Worm (Caenorhabditis elegans) whole organism, L1 larva: ENCODE data around the gene R07E5.11.

ENCODE experiments used
- aha-1 ChIP-seq: fragments of 150-350 bp; optimal IDR thresholded peaks from 2 replicates; lab custom pipeline; 2014; ENCODE audit warnings: missing biosample characterization, missing genetic modification characterization
- aly-2 ChIP-seq: fragments of 150-350 bp; optimal IDR thresholded peaks from 2 replicates; lab custom pipeline; 2014; ENCODE audit warnings: missing biosample characterization, missing genetic modification characterization
- ama-1 ChIP-seq: fragments of 150-350 bp; optimal IDR thresholded peaks from 2 replicates; lab custom pipeline; 2014
- dsc-1 ChIP-seq: sonication (generic microtip); optimal IDR thresholded peaks from 2 replicates; lab custom pipeline; 2016; ENCODE audit warnings: mild to moderate bottlenecking, missing genetic modification characterization, missing compliant biosample characterization
- efl-3 ChIP-seq: fragments of 200-800 bp; sonication (Bioruptor generic); optimal IDR thresholded peaks from 2 replicates; lab custom pipeline; 2018; ENCODE audit warnings: mild to moderate bottlenecking, missing genetic modification characterization, missing compliant biosample characterization
- egl-27 ChIP-seq, 2 experiments: fragments of 150-350 bp in 1 of 2; sonication (generic microtip); optimal IDR thresholded peaks; 3 replicates each; lab custom pipeline; 2017 to 2018; ENCODE audit warnings: missing biosample characterization in 2 of 2, missing genetic modification characterization in 2 of 2, missing genetic modification reagents in 2 of 2
- ets-5 ChIP-seq: fragments of 200-800 bp; sonication (Bioruptor generic); IDR thresholded peaks from 2 replicates; pipeline ENCODE4 v1.3.6; 2022; ENCODE audit warnings: missing genetic modification characterization, missing compliant biosample characterization
- fkh-10 ChIP-seq: sonication (generic microtip); optimal IDR thresholded peaks from 2 replicates; lab custom pipeline; 2017; ENCODE audit warnings: missing biosample characterization, missing genetic modification reagents, missing genetic modification characterization
- hlh-17 ChIP-seq: fragments of 200-800 bp; sonication (Bioruptor generic); optimal IDR thresholded peaks from 2 replicates; lab custom pipeline; 2018; ENCODE audit warnings: missing genetic modification characterization, mild to moderate bottlenecking, missing compliant biosample characterization, moderate library complexity, borderline replicate concordance
- irx-1 ChIP-seq: sonication (generic microtip); optimal IDR thresholded peaks from 2 replicates; lab custom pipeline; 2016; ENCODE audit warnings: missing genetic modification characterization, missing compliant biosample characterization
- lin-13 ChIP-seq: fragments of 150-350 bp; optimal IDR thresholded peaks from 2 replicates; lab custom pipeline; 2014; ENCODE audit warnings: missing biosample characterization, missing genetic modification reagents, missing genetic modification characterization
- lin-14 ChIP-seq: fragments of 200-800 bp; sonication (Bioruptor generic); optimal IDR thresholded peaks from 2 replicates; lab custom pipeline; 2018; ENCODE audit warnings: mild to moderate bottlenecking, missing genetic modification characterization, moderate library complexity, missing compliant biosample characterization
- lsy-2 ChIP-seq, 2 experiments: fragments of 150-350 bp; optimal IDR thresholded peaks; 2 replicates each; lab custom pipeline; 2014; ENCODE audit warnings: missing biosample characterization in 2 of 2, missing genetic modification characterization in 2 of 2
- mab-9 ChIP-seq: fragments of 200-800 bp; sonication (Bioruptor generic); IDR thresholded peaks from 2 replicates; pipeline ENCODE4 v1.3.6; 2022; ENCODE audit warnings: missing genetic modification reagents, missing genetic modification characterization, missing compliant biosample characterization
- mep-1 ChIP-seq: fragments of 150-350 bp; optimal IDR thresholded peaks from 2 replicates; lab custom pipeline; 2014; ENCODE audit warnings: missing biosample characterization, missing genetic modification characterization
- nhr-12 ChIP-seq: sonication (generic microtip); optimal IDR thresholded peaks from 2 replicates; lab custom pipeline; 2017; ENCODE audit warnings: missing biosample characterization, missing genetic modification characterization
- nhr-19 ChIP-seq: fragments of 200-800 bp; sonication (Bioruptor generic); conservative IDR thresholded peaks from 2 replicates; pipeline ENCODE4 v1.3.6; 2022; ENCODE audit warnings: missing genetic modification characterization, missing compliant biosample characterization
- nhr-20 ChIP-seq: sonication (generic microtip); optimal IDR thresholded peaks from 2 replicates; lab custom pipeline; 2016; ENCODE audit warnings: mild to moderate bottlenecking, missing genetic modification characterization, missing compliant biosample characterization
- nhr-237 ChIP-seq: fragments of 150-350 bp; optimal IDR thresholded peaks from 2 replicates; lab custom pipeline; 2014; ENCODE audit warnings: missing biosample characterization, missing genetic modification characterization
- nhr-47 ChIP-seq: sonication (generic microtip); optimal IDR thresholded peaks from 2 replicates; lab custom pipeline; 2016; ENCODE audit warnings: mild to moderate bottlenecking, missing genetic modification characterization, moderate library complexity, missing compliant biosample characterization
- nhr-84 ChIP-seq: sonication (generic microtip); optimal IDR thresholded peaks from 2 replicates; lab custom pipeline; 2017; ENCODE audit warnings: missing biosample characterization, missing genetic modification characterization
- nhr-90 ChIP-seq: sonication (generic microtip); optimal IDR thresholded peaks from 2 replicates; lab custom pipeline; 2016; ENCODE audit warnings: mild to moderate bottlenecking, missing genetic modification characterization, missing compliant biosample characterization; ENCODE audit not compliant: poor library complexity
- pag-3 ChIP-seq: sonication (generic microtip); optimal IDR thresholded peaks from 2 replicates; lab custom pipeline; 2017; ENCODE audit warnings: missing genetic modification characterization, mild to moderate bottlenecking, missing compliant biosample characterization, antibody characterized with exemption, borderline replicate concordance; ENCODE audit not compliant: insufficient read depth
- pax-3 ChIP-seq: fragments of 200-800 bp; sonication (Bioruptor generic); optimal IDR thresholded peaks from 2 replicates; lab custom pipeline; 2018; ENCODE audit warnings: mild to moderate bottlenecking, missing genetic modification characterization, moderate library complexity, missing compliant biosample characterization
- rnt-1 ChIP-seq: sonication (generic microtip); optimal IDR thresholded peaks from 2 replicates; lab custom pipeline; 2016; ENCODE audit warnings: mild to moderate bottlenecking, missing genetic modification characterization, moderate library complexity, missing compliant biosample characterization
- snpc-4 ChIP-seq: fragments of 150-350 bp; optimal IDR thresholded peaks from 2 replicates; lab custom pipeline; 2014; ENCODE audit warnings: missing biosample characterization, missing genetic modification characterization
- sup-37 ChIP-seq: fragments of 200-800 bp; sonication (Bioruptor generic); optimal IDR thresholded peaks from 2 replicates; lab custom pipeline; 2018; ENCODE audit warnings: mild to moderate bottlenecking, missing genetic modification characterization, missing compliant biosample characterization
- swsn-7 ChIP-seq: sonication (generic microtip); optimal IDR thresholded peaks from 2 replicates; lab custom pipeline; 2016; ENCODE audit warnings: missing genetic modification characterization, missing compliant biosample characterization
- tlp-1 ChIP-seq: fragments of 150-350 bp; optimal IDR thresholded peaks from 2 replicates; lab custom pipeline; 2014; ENCODE audit warnings: missing biosample characterization, missing genetic modification characterization
- unc-130 ChIP-seq: fragments of 150-350 bp; optimal IDR thresholded peaks from 2 replicates; lab custom pipeline; 2017; ENCODE audit warnings: missing biosample characterization, missing genetic modification characterization, inconsistent platforms
- unc-30 ChIP-seq: sonication (generic microtip); optimal IDR thresholded peaks from 2 replicates; lab custom pipeline; 2017; ENCODE audit warnings: missing biosample characterization, missing genetic modification characterization
- unc-62 ChIP-seq: fragments of 150-350 bp; optimal IDR thresholded peaks from 2 replicates; lab custom pipeline; 2014; ENCODE audit warnings: missing biosample characterization, missing genetic modification reagents, missing genetic modification characterization
- zag-1 ChIP-seq: fragments of 150-350 bp; optimal IDR thresholded peaks from 2 replicates; lab custom pipeline; 2014; ENCODE audit warnings: missing biosample characterization, missing genetic modification characterization
- zip-4 ChIP-seq: fragments of 200-800 bp; sonication (Bioruptor generic); optimal IDR thresholded peaks from 2 replicates; lab custom pipeline; 2018; ENCODE audit warnings: mild to moderate bottlenecking, missing genetic modification characterization, moderate library complexity, missing compliant biosample characterization
- ztf-4 ChIP-seq: fragments of 150-350 bp; optimal IDR thresholded peaks from 2 replicates; lab custom pipeline; 2014; ENCODE audit warnings: missing biosample characterization, missing genetic modification characterization

R07E5.11 gene

ce11 chrIII:4456579-4456978 is 41.5 kb upstream of the R07E5.11 start (continued):
- no peak for TF ChIP-seq lin-13 (GFP tag; lab: Kevin White, UChicago)
- TF ChIP-seq pax-3 (tag; lab: Kevin White, UChicago): peak; percentile 2
- TF ChIP-seq lsy-2 (tag; optimal IDR thresholded peaks at IDR 0.05; lab: Kevin White, UChicago): peak; percentile 63 to 85
- no peak for TF ChIP-seq zag-1 (tag; lab: Kevin White, UChicago)
- peak; percentile 23; the same call in 1 of the 2 replicates for TF ChIP-seq nhr-19 (GFP tag; lab: Robert Waterston, UW)
- TF ChIP-seq nhr-12 (tag; lab: Kevin White, UChicago): no peak

- no peak for TF ChIP-seq fkh-10 (GFP tag; lab: Kevin White, UChicago)
- no peak for TF ChIP-seq irx-1
- TF ChIP-seq unc-130 (tag; lab: Kevin White, UChicago): no peak
- TF ChIP-seq ets-5 (GFP tag; lab: Robert Waterston, UW): no peak
- no peak for TF ChIP-seq dsc-1
These were observed 39.9 kb upstream of the R07E5.11 start for ce11 chrIII:4454919-4455318.

- TF ChIP-seq swsn-7 (no peak), tlp-1 (tag; lab: Kevin White, UChicago) (no peak), mep-1 (tag; lab: Kevin White, UChicago) (no peak), egl-27 (tag; optimal IDR thresholded peaks at IDR 0.05; lab: Kevin White, UChicago) (no peak), pag-3 (tag; lab: Kevin White, UChicago) (no peak), unc-130 (tag; lab: Kevin White, UChicago) (no peak), nhr-84 (tag; lab: Kevin White, UChicago) (no peak), nhr-47 (no peak), sup-37 (GFP tag; lab: Kevin White, UChicago) (no peak), nhr-20 (no peak), nhr-90 (tag; lab: Kevin White, UChicago) (no peak), mab-9 (no peak), aly-2 (tag; lab: Kevin White, UChicago) (no peak), snpc-4 (tag; lab: Kevin White, UChicago) (no peak), lin-14 (GFP tag; lab: Kevin White, UChicago) (peak; percentile 10), rnt-1 (peak; percentile 27)
- TF ChIP-seq, all 84 proteins: peak for 2
These were observed 38.7 kb upstream of the R07E5.11 start for ce11 chrIII:4453768-4454167.

- TF ChIP-seq lsy-2 (tag; optimal IDR thresholded peaks at IDR 0.05; lab: Kevin White, UChicago) (no peak), lin-13 (GFP tag; lab: Kevin White, UChicago) (no peak), hlh-17 (GFP tag; lab: Kevin White, UChicago) (no peak), unc-130 (tag; lab: Kevin White, UChicago) (no peak), ama-1 (lab: Kevin White, UChicago) (no peak), nhr-47 (no peak), aha-1 (no peak), ztf-4 (tag; lab: Kevin White, UChicago) (no peak), unc-30 (tag; lab: Kevin White, UChicago) (no peak), zip-4 (GFP tag; lab: Kevin White, UChicago) (no peak), efl-3 (no peak), nhr-20 (no peak), unc-62 (GFP tag; lab: Kevin White, UChicago) (no peak), aly-2 (tag; lab: Kevin White, UChicago) (no peak), nhr-237 (tag; lab: Kevin White, UChicago) (no peak), ets-5 (GFP tag; lab: Robert Waterston, UW) (no peak), lin-14 (GFP tag; lab: Kevin White, UChicago) (no peak), nhr-90 (tag; lab: Kevin White, UChicago) (no peak), nhr-84 (tag; lab: Kevin White, UChicago) (no peak), irx-1 (no peak)
- TF ChIP-seq, all 84 proteins: peak for 0
These were observed 38.3 kb upstream of the R07E5.11 start for ce11 chrIII:4453301-4453700.
